Fruit fly (Drosophila melanogaster): ENCODE results near the gene CG10063.

The CG10063 gene

dm6 chr3L:6981823-6982222 lies 9.6 kb upstream of the CG10063 start:
- TF ChIP-seq h (GFP tag; optimal IDR thresholded peaks at IDR 0.05) (no peak), sv (GFP tag; optimal IDR thresholded peaks at IDR 0.05) (peak; percentile 50)

- no peak for TF ChIP-seq h (GFP tag; optimal IDR thresholded peaks at IDR 0.05)
- no peak for TF ChIP-seq Vsx2 (GFP tag; optimal IDR thresholded peaks at IDR 0.05; ENCODE audit: partially characterized antibody)
- TF ChIP-seq Jra (GFP tag; optimal IDR thresholded peaks at IDR 0.05), result no peak
- TF ChIP-seq Rel (GFP tag; optimal IDR thresholded peaks at IDR 0.05), result no peak
- no peak for TF ChIP-seq Rel (tag; optimal IDR thresholded peaks at IDR 0.05)
- no peak for TF ChIP-seq jim (GFP tag; optimal IDR thresholded peaks at IDR 0.05)
- no peak for TF ChIP-seq GATAd (GFP tag; optimal IDR thresholded peaks at IDR 0.05)
- no peak for TF ChIP-seq rgr (GFP tag; optimal IDR thresholded peaks at IDR 0.05)
- TF ChIP-seq usp (GFP tag; optimal IDR thresholded peaks at IDR 0.05), result no peak
- no peak for TF ChIP-seq fru (GFP tag; optimal IDR thresholded peaks at IDR 0.05)
Observed at dm6 chr3L:6981109-6981741, 9.0 kb upstream of the CG10063 start.

- TF ChIP-seq ey (GFP tag; optimal IDR thresholded peaks at IDR 0.05), result no peak
- TF ChIP-seq Jra (GFP tag; optimal IDR thresholded peaks at IDR 0.05), result no peak
- no peak for TF ChIP-seq dl (GFP tag; optimal IDR thresholded peaks at IDR 0.05; ENCODE audit: insufficient read depth in 1 of 2, partially characterized antibody in 2 of 2)
- no peak for TF ChIP-seq br (GFP tag; optimal IDR thresholded peaks at IDR 0.05)
- no peak for TF ChIP-seq lola (GFP tag; optimal IDR thresholded peaks at IDR 0.05)
Observed at dm6 chr3L:6980553-6980952, 8.3 kb upstream of the CG10063 start.

dm6 chr3L:6979387-6980249 lies 7.4 kb upstream of the CG10063 start, which contains the start of gene Galphai:
TSS of gene Galphai (minus strand) at chr3L:6980044.
- peak; percentile 18 for TF ChIP-seq fru (GFP tag; optimal IDR thresholded peaks at IDR 0.05)
- TF ChIP-seq CG32264 (GFP tag; optimal IDR thresholded peaks at IDR 0.05), result no peak
- no peak for TF ChIP-seq GATAd (GFP tag; optimal IDR thresholded peaks at IDR 0.05)
- peak; percentile 22 for TF ChIP-seq Hnf4 (GFP tag; optimal IDR thresholded peaks at IDR 0.05)
- no peak for TF ChIP-seq sage (GFP tag; optimal IDR thresholded peaks at IDR 0.05)
- no peak for TF ChIP-seq pan (optimal IDR thresholded peaks at IDR 0.05)
- TF ChIP-seq rgr (GFP tag; optimal IDR thresholded peaks at IDR 0.05), result peak; percentile 19
- no peak for TF ChIP-seq N (GFP tag; optimal IDR thresholded peaks at IDR 0.05)
- no peak for TF ChIP-seq CrebA (GFP tag; optimal IDR thresholded peaks at IDR 0.05; ENCODE audit: borderline replicate concordance)
- TF ChIP-seq Abd-B (GFP tag; optimal IDR thresholded peaks at IDR 0.05), result no peak
- TF ChIP-seq OdsH (GFP tag; optimal IDR thresholded peaks at IDR 0.05), result no peak
- TF ChIP-seq Hr83 (GFP tag; optimal IDR thresholded peaks at IDR 0.05; ENCODE audit: poor library complexity, severe bottlenecking), result no peak
- no peak for TF ChIP-seq Hr78 (GFP tag; optimal IDR thresholded peaks at IDR 0.05)
- no peak for TF ChIP-seq lola (GFP tag; optimal IDR thresholded peaks at IDR 0.05)
- TF ChIP-seq usp (GFP tag; optimal IDR thresholded peaks at IDR 0.05), result no peak
- TF ChIP-seq HLH106 (tag; optimal IDR thresholded peaks at IDR 0.05), result peak; percentile 21
- peak; percentile 11 for TF ChIP-seq h (GFP tag; optimal IDR thresholded peaks at IDR 0.05)
- no peak for TF ChIP-seq ey (GFP tag; optimal IDR thresholded peaks at IDR 0.05)
- no peak for TF ChIP-seq sv (GFP tag; optimal IDR thresholded peaks at IDR 0.05)
- no peak for TF ChIP-seq dmrt93B (GFP tag; optimal IDR thresholded peaks at IDR 0.05)
- TF ChIP-seq Dfd (GFP tag; optimal IDR thresholded peaks at IDR 0.05), result no peak
- TF ChIP-seq Mio (GFP tag; optimal IDR thresholded peaks at IDR 0.05), result no peak
- no peak for TF ChIP-seq tai (GFP tag; optimal IDR thresholded peaks at IDR 0.05)
- peak; percentile 44 for TF ChIP-seq Sp1 (GFP tag; optimal IDR thresholded peaks at IDR 0.05)
- TF ChIP-seq Dif (GFP tag; optimal IDR thresholded peaks at IDR 0.05; ENCODE audit: partially characterized antibody), result no peak
- no peak for TF ChIP-seq brk (GFP tag; optimal IDR thresholded peaks at IDR 0.05)
- TF ChIP-seq woc (GFP tag; optimal IDR thresholded peaks at IDR 0.05), result no peak
- TF ChIP-seq br (GFP tag; optimal IDR thresholded peaks at IDR 0.05), result no peak
- peak in 1 of 2 experiments; percentile 17 for TF ChIP-seq dl (GFP tag; optimal IDR thresholded peaks at IDR 0.05; ENCODE audit: insufficient read depth in 1 of 2, partially characterized antibody in 2 of 2)
- TF ChIP-seq Vsx2 (GFP tag; optimal IDR thresholded peaks at IDR 0.05; ENCODE audit: partially characterized antibody), result no peak
- peak in 1 of 2 experiments; percentile 16 for TF ChIP-seq foxo (GFP tag; optimal IDR thresholded peaks at IDR 0.05)
- TF ChIP-seq Myc (optimal IDR thresholded peaks at IDR 0.05), result peak; percentile 6
- TF ChIP-seq Rel (GFP tag; optimal IDR thresholded peaks at IDR 0.05), result no peak
- TF ChIP-seq Rel (tag; optimal IDR thresholded peaks at IDR 0.05), result peak; percentile 95
- TF ChIP-seq CG9705 (GFP tag; optimal IDR thresholded peaks at IDR 0.05), result no peak
- TF ChIP-seq dsf (GFP tag; optimal IDR thresholded peaks at IDR 0.05; ENCODE audit: borderline replicate concordance), result no peak
- TF ChIP-seq Jra (GFP tag; optimal IDR thresholded peaks at IDR 0.05), result peak; percentile 26
- peak; percentile 40 for TF ChIP-seq jim (GFP tag; optimal IDR thresholded peaks at IDR 0.05)
- no peak for TF ChIP-seq psq (GFP tag; optimal IDR thresholded peaks at IDR 0.05)

Measured in whole organism, wandering third instar larva.